Fruit fly (Drosophila melanogaster): ENCODE measurements around the gene Shmt.
A peak's percentile ranks its signal among the peaks of the same experiment; 100 is the strongest.

Gene Shmt

dm6 chrX:5915752-5916493 is 674 bp downstream of the Shmt start:
- TF ChIP-seq CG17806 (tag; optimal IDR thresholded peaks at IDR 0.05) (no peak), CG4496 (GFP tag; IDR thresholded peaks at IDR 0.05) (0 out of 3 replicates have a peak, but pooled peaks have one; percentile 4), CG34367 (tag; optimal IDR thresholded peaks at IDR 0.05) (peak; percentile 5), CG32121 (GFP tag; IDR thresholded peaks at IDR 0.05) (0 out of 2 replicates have a peak, but pooled peaks have one; percentile 7), CG8159 (tag; optimal IDR thresholded peaks at IDR 0.05) (peak; percentile 2), Ets98B (GFP tag; IDR thresholded peaks at IDR 0.05) (peak; percentile 30; the same call in 1 of the 2 replicates), fd96Ca (GFP tag; IDR thresholded peaks at IDR 0.05) (0 out of 3 replicates have a peak, but pooled peaks have one; percentile 51), Snoo (tag; optimal IDR thresholded peaks at IDR 0.05) (no peak)

dm6 chrX:5914992-5915751 is 1.4 kb downstream of the Shmt start:
- TF ChIP-seq gl (tag; optimal IDR thresholded peaks at IDR 0.05) (no peak), CG8159 (tag; optimal IDR thresholded peaks at IDR 0.05) (no peak), EcR (GFP tag; optimal IDR thresholded peaks at IDR 0.05) (peak; percentile 89), CG12605 (GFP tag; IDR thresholded peaks at IDR 0.05) (no peak), CG4496 (GFP tag; IDR thresholded peaks at IDR 0.05) (no peak)

dm6 chrX:5907916-5908315 is 8.7 kb downstream of the Shmt start, which contains the start of gene CG12236:
Gene CG12236, plus strand, starts transcription at chrX:5908135.
- no peak for TF ChIP-seq CG32121 (GFP tag; IDR thresholded peaks at IDR 0.05)
- no peak for TF ChIP-seq fd96Ca (GFP tag; IDR thresholded peaks at IDR 0.05)
- TF ChIP-seq Pif1A (GFP tag; optimal IDR thresholded peaks at IDR 0.05) = no peak
- TF ChIP-seq CG34367 (tag; optimal IDR thresholded peaks at IDR 0.05) = no peak
- TF ChIP-seq rn (GFP tag; IDR thresholded peaks at IDR 0.05) = no peak
- no peak for TF ChIP-seq CG17806 (tag; optimal IDR thresholded peaks at IDR 0.05)
- TF ChIP-seq CG12605 (GFP tag; IDR thresholded peaks at IDR 0.05) = no peak
- TF ChIP-seq CG13204 (GFP tag; optimal IDR thresholded peaks at IDR 0.05) = no peak
- TF ChIP-seq EcR (GFP tag; optimal IDR thresholded peaks at IDR 0.05) = peak; percentile 4
- TF ChIP-seq CG8301 (tag; optimal IDR thresholded peaks at IDR 0.05) = no peak
- TF ChIP-seq CG10348 (GFP tag; IDR thresholded peaks at IDR 0.05) = no peak
- no peak for TF ChIP-seq gl (tag; optimal IDR thresholded peaks at IDR 0.05)
- TF ChIP-seq Ets98B (GFP tag; IDR thresholded peaks at IDR 0.05) = no peak
- no peak for TF ChIP-seq Pif1B (GFP tag; optimal IDR thresholded peaks at IDR 0.05)
- TF ChIP-seq CG15710 (tag; optimal IDR thresholded peaks at IDR 0.05) = peak; percentile 3
- no peak; the same call in 2 of the 3 replicates for TF ChIP-seq CG4496 (GFP tag; IDR thresholded peaks at IDR 0.05)
- no peak for TF ChIP-seq CG9948 (tag; optimal IDR thresholded peaks at IDR 0.05)
- TF ChIP-seq Snoo (tag; optimal IDR thresholded peaks at IDR 0.05) = peak; percentile 26
- TF ChIP-seq D1 (tag; optimal IDR thresholded peaks at IDR 0.05) = no peak
- TF ChIP-seq CG14655 (GFP tag; optimal IDR thresholded peaks at IDR 0.05) = no peak
- TF ChIP-seq CG8159 (tag; optimal IDR thresholded peaks at IDR 0.05) = peak; percentile 16

- no peak for TF ChIP-seq rn (GFP tag; IDR thresholded peaks at IDR 0.05)
- no peak for TF ChIP-seq CG4496 (GFP tag; IDR thresholded peaks at IDR 0.05)
- TF ChIP-seq CG8159 (tag; optimal IDR thresholded peaks at IDR 0.05) = no peak
- no peak for TF ChIP-seq Ets98B (GFP tag; IDR thresholded peaks at IDR 0.05)
- TF ChIP-seq Snoo (tag; optimal IDR thresholded peaks at IDR 0.05) = no peak
- no peak for TF ChIP-seq CG13204 (GFP tag; optimal IDR thresholded peaks at IDR 0.05)
- no peak for TF ChIP-seq CG32121 (GFP tag; IDR thresholded peaks at IDR 0.05)
- no peak for TF ChIP-seq Pif1A (GFP tag; optimal IDR thresholded peaks at IDR 0.05)
- no peak for TF ChIP-seq CG15710 (tag; optimal IDR thresholded peaks at IDR 0.05)
- no peak for TF ChIP-seq EcR (GFP tag; optimal IDR thresholded peaks at IDR 0.05)
- TF ChIP-seq CG34367 (tag; optimal IDR thresholded peaks at IDR 0.05) = no peak
- no peak for TF ChIP-seq gl (tag; optimal IDR thresholded peaks at IDR 0.05)
- TF ChIP-seq CG14655 (GFP tag; optimal IDR thresholded peaks at IDR 0.05) = no peak
Measured at dm6 chrX:5905446-5905845, 11.2 kb downstream of the Shmt start, which contains the start of gene CG4020. Gene CG4020, plus strand, starts transcription at chrX:5905746.

- TF ChIP-seq CG9948 (tag; optimal IDR thresholded peaks at IDR 0.05) (no peak), CG8301 (tag; optimal IDR thresholded peaks at IDR 0.05) (peak; percentile 24)
Measured at dm6 chrX:5905086-5905400, 11.6 kb downstream of the Shmt start.

- peak; percentile 97 for TF ChIP-seq EcR (GFP tag; optimal IDR thresholded peaks at IDR 0.05)
- peak; percentile 6 for TF ChIP-seq CG13204 (GFP tag; optimal IDR thresholded peaks at IDR 0.05)
- no peak for TF ChIP-seq CG14655 (GFP tag; optimal IDR thresholded peaks at IDR 0.05)
- TF ChIP-seq CG4496 (GFP tag; IDR thresholded peaks at IDR 0.05) = no peak
- TF ChIP-seq Pif1A (GFP tag; optimal IDR thresholded peaks at IDR 0.05) = no peak
- no peak for TF ChIP-seq rn (GFP tag; IDR thresholded peaks at IDR 0.05)
- TF ChIP-seq Pif1B (GFP tag; optimal IDR thresholded peaks at IDR 0.05) = no peak
- TF ChIP-seq Snoo (tag; optimal IDR thresholded peaks at IDR 0.05) = no peak
- no peak for TF ChIP-seq CG10348 (GFP tag; IDR thresholded peaks at IDR 0.05)
- TF ChIP-seq CG9948 (tag; optimal IDR thresholded peaks at IDR 0.05) = no peak
- TF ChIP-seq CG32121 (GFP tag; IDR thresholded peaks at IDR 0.05) = no peak
- TF ChIP-seq CG8159 (tag; optimal IDR thresholded peaks at IDR 0.05) = no peak
- peak; percentile 41; the same call in 1 of the 2 replicates for TF ChIP-seq CG12605 (GFP tag; IDR thresholded peaks at IDR 0.05)
- TF ChIP-seq gl (tag; optimal IDR thresholded peaks at IDR 0.05) = no peak
- TF ChIP-seq fd96Ca (GFP tag; IDR thresholded peaks at IDR 0.05) = no peak
- TF ChIP-seq Ets98B (GFP tag; IDR thresholded peaks at IDR 0.05) = peak; percentile 12; the same call in 1 of the 2 replicates
- TF ChIP-seq CG17806 (tag; optimal IDR thresholded peaks at IDR 0.05) = no peak
- TF ChIP-seq CG8301 (tag; optimal IDR thresholded peaks at IDR 0.05) = no peak
- no peak for TF ChIP-seq CG34367 (tag; optimal IDR thresholded peaks at IDR 0.05)
- no peak for TF ChIP-seq D1 (tag; optimal IDR thresholded peaks at IDR 0.05)
- TF ChIP-seq CG15710 (tag; optimal IDR thresholded peaks at IDR 0.05) = no peak
Measured at dm6 chrX:5904377-5905085, 12.1 kb downstream of the Shmt start.

Data from whole organism, pupa.